Worm (Caenorhabditis elegans) whole organism, late embryonic: ENCODE data around the gene T19C3.3.

Experiments
- C38D4.7 ChIP-seq: fragments of 200-800 bp; sonication (Bioruptor generic); optimal IDR thresholded peaks from 2 replicates; lab custom pipeline; 2018; ENCODE audit warnings: mild to moderate bottlenecking, missing genetic modification characterization, moderate library complexity, missing compliant biosample characterization
- F13H6.1 ChIP-seq: sonication (generic microtip); optimal IDR thresholded peaks from 2 replicates; lab custom pipeline; 2016; ENCODE audit warnings: missing genetic modification characterization, missing compliant biosample characterization
- K02D7.2 ChIP-seq: sonication (generic microtip); optimal IDR thresholded peaks from 2 replicates; lab custom pipeline; 2017; ENCODE audit warnings: mild to moderate bottlenecking, missing genetic modification characterization, missing compliant biosample characterization
- K09A11.1 ChIP-seq: sonication (generic microtip); optimal IDR thresholded peaks from 2 replicates; lab custom pipeline; 2017; ENCODE audit warnings: antibody characterized with exemption, mild to moderate bottlenecking, missing genetic modification characterization, missing compliant biosample characterization; ENCODE audit not compliant: insufficient read depth
- T23F11.4 ChIP-seq: fragments of 200-800 bp; sonication (Bioruptor generic); optimal IDR thresholded peaks from 2 replicates; lab custom pipeline; 2018; ENCODE audit warnings: mild to moderate bottlenecking, missing genetic modification characterization, missing compliant biosample characterization
- ahr-1 ChIP-seq: sonication (generic microtip); optimal IDR thresholded peaks from 2 replicates; lab custom pipeline; 2016; ENCODE audit warnings: missing genetic modification characterization, missing compliant biosample characterization
- ceh-18 ChIP-seq: sonication (generic microtip); optimal IDR thresholded peaks from 2 replicates; lab custom pipeline; 2016; ENCODE audit warnings: missing genetic modification characterization, missing compliant biosample characterization
- ceh-19 ChIP-seq: fragments of 200-800 bp; sonication (Bioruptor generic); optimal IDR thresholded peaks from 2 replicates; lab custom pipeline; 2018; ENCODE audit warnings: mild to moderate bottlenecking, missing genetic modification characterization, missing compliant biosample characterization
- ceh-22 ChIP-seq: sonication (generic microtip); optimal IDR thresholded peaks from 2 replicates; lab custom pipeline; 2017; ENCODE audit warnings: missing biosample characterization, missing genetic modification characterization
- ceh-24 ChIP-seq: sonication (generic microtip); optimal IDR thresholded peaks from 2 replicates; lab custom pipeline; 2016; ENCODE audit warnings: mild to moderate bottlenecking, missing genetic modification characterization, missing compliant biosample characterization
- ceh-34 ChIP-seq: sonication (generic microtip); optimal IDR thresholded peaks from 2 replicates; lab custom pipeline; 2016; ENCODE audit warnings: mild to moderate bottlenecking, missing genetic modification characterization, missing compliant biosample characterization
- ceh-45 ChIP-seq: fragments of 200-800 bp; sonication (Bioruptor generic); IDR thresholded peaks from 2 replicates; pipeline ENCODE4 v1.3.6; 2022; ENCODE audit warnings: missing genetic modification reagents, missing genetic modification characterization, missing compliant biosample characterization
- ceh-6 ChIP-seq: fragments of 200-800 bp; sonication (Bioruptor generic); optimal IDR thresholded peaks from 2 replicates; lab custom pipeline; 2018; ENCODE audit warnings: mild to moderate bottlenecking, missing genetic modification characterization, missing compliant biosample characterization
- ceh-9 ChIP-seq: sonication (generic microtip); optimal IDR thresholded peaks from 2 replicates; lab custom pipeline; 2016; ENCODE audit warnings: mild to moderate bottlenecking, missing genetic modification characterization, inconsistent platforms, missing compliant biosample characterization
- dmd-4 ChIP-seq: sonication (generic microtip); optimal IDR thresholded peaks from 2 replicates; lab custom pipeline; 2016; ENCODE audit warnings: borderline replicate concordance, missing genetic modification characterization, missing compliant biosample characterization
- dve-1 ChIP-seq: sonication (generic microtip); optimal IDR thresholded peaks from 2 replicates; lab custom pipeline; 2017; ENCODE audit warnings: antibody characterized with exemption, mild to moderate bottlenecking, missing genetic modification characterization, missing compliant biosample characterization
- elt-2 ChIP-seq: sonication (generic microtip); optimal IDR thresholded peaks from 2 replicates; lab custom pipeline; 2016; ENCODE audit warnings: missing genetic modification reagents, missing genetic modification characterization, missing compliant biosample characterization
- eyg-1 ChIP-seq: sonication (generic microtip); optimal IDR thresholded peaks from 2 replicates; lab custom pipeline; 2016; ENCODE audit warnings: missing genotype, missing genetic modification characterization, missing compliant biosample characterization
- fkh-10 ChIP-seq: fragments of 150-350 bp; optimal IDR thresholded peaks from 2 replicates; lab custom pipeline; 2014; ENCODE audit warnings: missing biosample characterization, missing genetic modification reagents, missing genetic modification characterization
- fkh-6 ChIP-seq: sonication (generic microtip); optimal IDR thresholded peaks from 2 replicates; lab custom pipeline; 2016; ENCODE audit warnings: missing genetic modification characterization, missing compliant biosample characterization
- gmeb-2 ChIP-seq: sonication (generic microtip); optimal IDR thresholded peaks from 2 replicates; lab custom pipeline; 2016; ENCODE audit warnings: missing genetic modification characterization, inconsistent platforms, missing compliant biosample characterization
- hlh-30 ChIP-seq: sonication (generic microtip); optimal IDR thresholded peaks from 2 replicates; lab custom pipeline; 2017; ENCODE audit warnings: antibody characterized with exemption, missing genetic modification characterization, missing compliant biosample characterization; ENCODE audit not compliant: insufficient read depth
- hlh-8 ChIP-seq: sonication (generic microtip); optimal IDR thresholded peaks from 2 replicates; lab custom pipeline; 2016; ENCODE audit warnings: missing genotype, missing genetic modification characterization, missing compliant biosample characterization
- lin-11 ChIP-seq: fragments of 200-800 bp; sonication (Bioruptor generic); optimal IDR thresholded peaks from 2 replicates; lab custom pipeline; 2018; ENCODE audit warnings: mild to moderate bottlenecking, missing genetic modification characterization, missing compliant biosample characterization
- madf-2 ChIP-seq: sonication (generic microtip); optimal IDR thresholded peaks from 2 replicates; lab custom pipeline; 2017; ENCODE audit warnings: missing genetic modification characterization, missing compliant biosample characterization
- mec-3 ChIP-seq: sonication (generic microtip); optimal IDR thresholded peaks from 2 replicates; lab custom pipeline; 2016; ENCODE audit warnings: borderline replicate concordance, missing genetic modification characterization, missing compliant biosample characterization
- nhr-11 ChIP-seq: fragments of 150-350 bp; optimal IDR thresholded peaks from 2 replicates; lab custom pipeline; 2014; ENCODE audit warnings: missing biosample characterization, missing genetic modification characterization
- nhr-232 ChIP-seq: sonication (generic microtip); optimal IDR thresholded peaks from 2 replicates; lab custom pipeline; 2016; ENCODE audit warnings: missing genetic modification characterization, missing compliant biosample characterization
- odd-2 ChIP-seq: sonication (generic microtip); optimal IDR thresholded peaks from 2 replicates; lab custom pipeline; 2017; ENCODE audit warnings: antibody characterized with exemption, mild to moderate bottlenecking, missing genetic modification characterization, missing compliant biosample characterization
- pag-3 ChIP-seq: sonication (generic microtip); optimal IDR thresholded peaks from 2 replicates; lab custom pipeline; 2016; ENCODE audit warnings: missing compliant biosample characterization, missing genetic modification characterization, borderline replicate concordance
- pha-4 ChIP-seq: fragments of 150-350 bp; optimal IDR thresholded peaks from 2 replicates; lab custom pipeline; 2018; ENCODE audit warnings: missing biosample characterization, missing genetic modification reagents, missing genetic modification characterization
- pqm-1 ChIP-seq: sonication (generic microtip); optimal IDR thresholded peaks from 2 replicates; lab custom pipeline; 2016; ENCODE audit warnings: missing genetic modification characterization, missing compliant biosample characterization
- pros-1 ChIP-seq: fragments of 150-350 bp; optimal IDR thresholded peaks from 2 replicates; lab custom pipeline; 2014; ENCODE audit warnings: missing biosample characterization, missing genetic modification reagents, missing genetic modification characterization
- ref-2 ChIP-seq: sonication (generic microtip); optimal IDR thresholded peaks from 2 replicates; lab custom pipeline; 2016; ENCODE audit warnings: missing genetic modification characterization, missing compliant biosample characterization
- rnt-1 ChIP-seq: sonication (generic microtip); optimal IDR thresholded peaks from 2 replicates; lab custom pipeline; 2016; ENCODE audit warnings: missing genetic modification characterization, missing compliant biosample characterization
- sdc-2 ChIP-seq: sonication (generic microtip); optimal IDR thresholded peaks from 2 replicates; lab custom pipeline; 2016; ENCODE audit warnings: missing genotype, missing genetic modification characterization, missing compliant biosample characterization
- sox-2 ChIP-seq: fragments of 200-800 bp; sonication (Bioruptor generic); IDR thresholded peaks from 2 replicates; pipeline ENCODE4 v1.3.6; 2022; ENCODE audit warnings: missing genetic modification reagents, missing genetic modification characterization, missing compliant biosample characterization
- sox-4 ChIP-seq: sonication (generic microtip); optimal IDR thresholded peaks from 2 replicates; lab custom pipeline; 2017; ENCODE audit warnings: mild to moderate bottlenecking, missing genetic modification characterization, inconsistent platforms, missing compliant biosample characterization
- tbx-2 ChIP-seq: sonication (generic microtip); optimal IDR thresholded peaks from 2 replicates; lab custom pipeline; 2016; ENCODE audit warnings: missing genetic modification characterization, missing compliant biosample characterization
- tbx-7 ChIP-seq: sonication (generic microtip); optimal IDR thresholded peaks from 2 replicates; lab custom pipeline; 2016; ENCODE audit warnings: missing genotype, missing genetic modification characterization, missing compliant biosample characterization
- ttx-3 ChIP-seq: sonication (generic microtip); optimal IDR thresholded peaks from 2 replicates; lab custom pipeline; 2016; ENCODE audit warnings: missing genetic modification reagents, missing genetic modification characterization, missing compliant biosample characterization
- unc-3 ChIP-seq, 2 experiments: fragments of 200-800 bp in 1 of 2; sonication (Bioruptor generic) in 1 of 2; sonication (generic microtip) in 1 of 2; conservative IDR thresholded peaks in 1 of 2; optimal IDR thresholded peaks in 1 of 2; 2 replicates each; pipeline versions ENCODE4 v1.3.6 to Lab custom; 2016 to 2022; ENCODE audit warnings: missing compliant biosample characterization in 2 of 2, missing genetic modification characterization in 2 of 2, missing genetic modification reagents in 1 of 2
- unc-42 ChIP-seq: sonication (generic microtip); optimal IDR thresholded peaks from 2 replicates; lab custom pipeline; 2016; ENCODE audit warnings: missing genotype, missing genetic modification characterization, missing compliant biosample characterization
- unc-55 ChIP-seq: sonication (generic microtip); optimal IDR thresholded peaks from 2 replicates; lab custom pipeline; 2017; ENCODE audit warnings: missing biosample characterization, missing genetic modification reagents, missing genetic modification characterization
- ztf-16 ChIP-seq: sonication (generic microtip); optimal IDR thresholded peaks from 2 replicates; lab custom pipeline; 2017; ENCODE audit warnings: missing genetic modification characterization, missing compliant biosample characterization

The T19C3.3 gene

ce11 chrIII:623754-624153, 9.4 kb upstream of the T19C3.3 start (continued):
- TF ChIP-seq nhr-11 (tag; lab: Kevin White, UChicago), result no peak
- no peak; the same call in 1 of the 2 replicates for TF ChIP-seq sox-2 (GFP tag; lab: Robert Waterston, UW)
- TF ChIP-seq ahr-1, result no peak
- peak; percentile 68 for TF ChIP-seq elt-2
- TF ChIP-seq pros-1 (tag; lab: Kevin White, UChicago), result peak; percentile 74
- TF ChIP-seq pha-4 (tag; lab: Kevin White, UChicago), result no peak
- no peak for TF ChIP-seq ceh-24 (tag; lab: Kevin White, UChicago)
- no peak for TF ChIP-seq pag-3
- TF ChIP-seq C38D4.7 (GFP tag; lab: Kevin White, UChicago), result no peak
- no peak for TF ChIP-seq fkh-10
- no peak for TF ChIP-seq ztf-16 (tag; lab: Kevin White, UChicago)
- peak; percentile 54 for TF ChIP-seq ref-2
- no peak for TF ChIP-seq eyg-1
- no peak for TF ChIP-seq gmeb-2 (tag; lab: Kevin White, UChicago)
- peak; percentile 96 for TF ChIP-seq unc-55 (GFP tag; lab: Kevin White, UChicago)
- peak; percentile 36 for TF ChIP-seq K09A11.1 (tag; lab: Kevin White, UChicago)
- TF ChIP-seq tbx-2 (tag; lab: Kevin White, UChicago), result peak; percentile 62
- no peak for TF ChIP-seq ceh-6 (GFP tag; lab: Kevin White, UChicago)
- TF ChIP-seq rnt-1 (tag; lab: Kevin White, UChicago), result peak; percentile 49
- no peak for TF ChIP-seq unc-3 (GFP tag; conservative IDR thresholded peaks at IDR 0.05; lab: Robert Waterston, UW)
- no peak for TF ChIP-seq unc-3 (tag; optimal IDR thresholded peaks at IDR 0.05; lab: Kevin White, UChicago)
- no peak for TF ChIP-seq dmd-4
- TF ChIP-seq ttx-3 (tag; lab: Kevin White, UChicago), result no peak
- no peak for TF ChIP-seq madf-2
- no peak for TF ChIP-seq sdc-2
- no peak for TF ChIP-seq K02D7.2 (tag; lab: Kevin White, UChicago)
- no peak for TF ChIP-seq sox-4
- TF ChIP-seq tbx-7, result no peak
- no peak for TF ChIP-seq mec-3 (tag; lab: Kevin White, UChicago)
- no peak for TF ChIP-seq ceh-9
- TF ChIP-seq ceh-18 (tag; lab: Kevin White, UChicago), result peak; percentile 88
- peak; percentile 71 for TF ChIP-seq ceh-34 (tag; lab: Kevin White, UChicago)
- TF ChIP-seq fkh-6 (tag; lab: Kevin White, UChicago), result no peak
- no peak for TF ChIP-seq ceh-45 (GFP tag; lab: Robert Waterston, UW)
- peak; percentile 96 for TF ChIP-seq hlh-30
- peak; percentile 71 for TF ChIP-seq unc-42 (tag; lab: Kevin White, UChicago)
- TF ChIP-seq, all 69 proteins: peak for 21

DNA sequence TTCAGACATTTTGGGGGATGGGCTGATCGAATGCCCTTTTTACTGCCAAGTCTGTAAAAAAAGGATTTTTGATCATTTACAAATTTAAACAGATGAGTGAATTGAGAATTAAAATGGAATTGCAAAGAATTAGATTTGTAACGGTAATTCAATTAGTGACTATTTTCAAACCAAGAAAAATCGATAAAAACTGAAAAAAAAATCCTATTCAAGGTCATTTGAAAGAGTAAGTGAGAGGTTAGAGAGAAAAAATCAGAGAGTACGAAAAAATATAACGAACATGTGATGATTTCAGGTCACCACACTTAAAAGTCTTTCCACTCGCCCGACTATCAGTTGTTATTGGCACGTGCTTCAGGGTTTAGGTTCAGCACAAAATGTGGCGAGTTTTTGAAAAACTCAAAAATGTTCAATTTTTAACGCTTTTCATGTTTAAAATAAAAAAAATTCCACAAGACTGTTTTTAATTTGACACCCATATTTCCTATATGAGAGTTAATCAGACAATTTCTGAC, 5.9 kb upstream of the T19C3.3 start, which contains the start of gene T19C3.4:
Gene T19C3.4 (minus strand): TSS at position 51 of the 515 bp plus-strand sequence.
- TF ChIP-seq T23F11.4 (GFP tag; lab: Kevin White, UChicago) (no peak), ceh-45 (GFP tag; lab: Robert Waterston, UW) (no peak), elt-2 (no peak), tbx-7 (no peak), C38D4.7 (GFP tag; lab: Kevin White, UChicago) (no peak), nhr-232 (no peak), F13H6.1 (tag; lab: Kevin White, UChicago) (no peak), lin-11 (tag; lab: Kevin White, UChicago) (no peak), odd-2 (tag; lab: Kevin White, UChicago) (no peak), ceh-34 (tag; lab: Kevin White, UChicago) (no peak), dve-1 (tag; lab: Kevin White, UChicago) (no peak), mec-3 (tag; lab: Kevin White, UChicago) (no peak), pqm-1 (tag; lab: Kevin White, UChicago) (no peak), ceh-22 (no peak), ceh-19 (GFP tag; lab: Kevin White, UChicago) (no peak), madf-2 (no peak), ttx-3 (tag; lab: Kevin White, UChicago) (no peak), hlh-8 (no peak), sox-4 (no peak)
- TF ChIP-seq, all 69 proteins: peak for 0
